Worm (Caenorhabditis elegans) whole organism, mixed stage, embryonic: ENCODE measurements around the gene fdgt-1.

ENCODE experiments used
- ceh-39 ChIP-seq: fragments of 150-350 bp; optimal IDR thresholded peaks from 2 replicates; lab custom pipeline; 2014; ENCODE audit warnings: missing biosample characterization, missing genetic modification characterization
- cnd-1 ChIP-seq: fragments of 200-800 bp; sonication (Bioruptor generic); optimal IDR thresholded peaks from 2 replicates; lab custom pipeline; 2018; ENCODE audit warnings: mild to moderate bottlenecking, missing genetic modification characterization, missing compliant biosample characterization
- elt-3 ChIP-seq: fragments of 150-350 bp; optimal IDR thresholded peaks from 2 replicates; lab custom pipeline; 2014; ENCODE audit warnings: missing biosample characterization, missing genetic modification characterization
- lin-13 ChIP-seq: fragments of 150-350 bp; optimal IDR thresholded peaks from 2 replicates; lab custom pipeline; 2014; ENCODE audit warnings: missing biosample characterization, missing genetic modification characterization
- lsy-2 ChIP-seq: fragments of 150-350 bp; optimal IDR thresholded peaks from 2 replicates; lab custom pipeline; 2014; ENCODE audit warnings: missing biosample characterization, missing genetic modification characterization
- nhr-12 ChIP-seq: fragments of 150-350 bp; optimal IDR thresholded peaks from 2 replicates; lab custom pipeline; 2014; ENCODE audit warnings: missing biosample characterization, missing genetic modification characterization
- nhr-76 ChIP-seq: sonication (generic microtip); optimal IDR thresholded peaks from 2 replicates; lab custom pipeline; 2017; ENCODE audit warnings: missing biosample characterization, missing genetic modification characterization
- sem-2 ChIP-seq: fragments of 200-800 bp; sonication (Bioruptor generic); optimal IDR thresholded peaks from 2 replicates; lab custom pipeline; 2018; ENCODE audit warnings: mild to moderate bottlenecking, missing genetic modification characterization, missing compliant biosample characterization
- unc-39 ChIP-seq: fragments of 150-350 bp; optimal IDR thresholded peaks from 2 replicates; lab custom pipeline; 2014; ENCODE audit warnings: missing biosample characterization, missing genetic modification characterization
- ztf-11 ChIP-seq: fragments of 150-350 bp; optimal IDR thresholded peaks from 2 replicates; lab custom pipeline; 2014; ENCODE audit warnings: missing biosample characterization, missing genetic modification characterization

DNA sequence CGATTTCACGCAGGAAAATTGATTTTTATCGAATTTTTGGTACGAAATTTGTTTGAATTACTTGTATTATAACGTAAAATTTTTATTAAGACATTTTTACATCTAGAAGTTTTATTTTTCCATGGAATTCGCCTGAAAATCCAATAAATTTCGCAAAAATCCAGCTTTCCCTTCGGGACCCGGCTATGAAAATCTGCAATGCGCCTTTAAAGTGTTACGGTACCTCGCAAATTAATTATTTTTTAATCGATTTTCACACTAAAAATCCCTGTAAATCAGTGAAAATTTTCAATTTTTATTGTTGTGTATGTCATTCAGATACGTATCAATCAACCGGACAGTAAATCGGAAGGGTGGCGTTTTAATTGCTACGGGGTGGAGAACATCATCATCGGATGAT, 3.4 kb upstream of the fdgt-1 start:
- TF ChIP-seq elt-3 (tag; lab: Kevin White, UChicago) (no peak), nhr-12 (tag; lab: Kevin White, UChicago) (no peak), ztf-11 (tag; lab: Kevin White, UChicago) (no peak), sem-2 (no peak), cnd-1 (tag; lab: Kevin White, UChicago) (no peak), lin-13 (tag; lab: Kevin White, UChicago) (no peak), unc-39 (tag; lab: Kevin White, UChicago) (no peak), lsy-2 (tag; lab: Kevin White, UChicago) (no peak), ceh-39 (no peak), nhr-76 (tag; lab: Kevin White, UChicago) (no peak)
